Worm (Caenorhabditis elegans) whole organism, L4/young adult: ENCODE results near the gene set-25.

Source experiments
- W03F9.2 ChIP-seq: fragments of 150-350 bp; optimal IDR thresholded peaks from 2 replicates; lab custom pipeline; 2014; ENCODE audit warnings: missing biosample characterization, missing genetic modification characterization
- dao-5 ChIP-seq: sonication (generic microtip); optimal IDR thresholded peaks from 2 replicates; lab custom pipeline; 2016; ENCODE audit warnings: missing genotype, missing genetic modification characterization, moderate library complexity, missing compliant biosample characterization
- him-1 ChIP-seq: sonication (generic microtip); optimal IDR thresholded peaks from 2 replicates; lab custom pipeline; 2016; ENCODE audit warnings: missing genotype, missing genetic modification reagents, missing genetic modification characterization, missing compliant biosample characterization

ce11 chrIII:13262987-13263386 is 29.9 kb downstream of the set-25 start, which contains the start of gene F56A8.4:
- TF ChIP-seq him-1 (tag; lab: Kevin White, UChicago): no peak
- TF ChIP-seq W03F9.2 (tag; lab: Kevin White, UChicago): no peak
- TF ChIP-seq dao-5 (tag; lab: Kevin White, UChicago): no peak
